ENCODE assay signal across 1 fruit fly cellular context in genomic region chr3L:21343254-21344083, dm6.
TF ChIP-seq lines count a peak whose summit lies in the region.

TSS of gene Tbc1d8-9 (minus strand) at chr3L:21343716.
TSS of gene CG32436 (plus strand) at chr3L:21344033.

TF ChIP-seq in whole organism, embryonic, 481 proteins besides CTCF, POLR2A, EP300 and RAD21 (continued from another document):
- TF ChIP-seq peb (GFP tag; IDR thresholded peaks at IDR 0.05; lab: Robert Waterston, UW) (no peak), Ssrp (tag; optimal IDR thresholded peaks at IDR 0.05; lab: Kevin White, UChicago) (no peak), lab (GFP tag; optimal IDR thresholded peaks at IDR 0.05; lab: Kevin White, UChicago) (no peak), CG10979 (tag; optimal IDR thresholded peaks at IDR 0.05; lab: Kevin White, UChicago) (peak; percentile 24), BtbVII (GFP tag; optimal IDR thresholded peaks at IDR 0.05; lab: Kevin White, UChicago) (no peak), nmo (GFP tag; optimal IDR thresholded peaks at IDR 0.05; lab: Kevin White, UChicago) (peak; percentile 28), Hand (GFP tag; optimal IDR thresholded peaks at IDR 0.05; lab: Kevin White, UChicago) (no peak), scrt (GFP tag; optimal IDR thresholded peaks at IDR 0.05; lab: Kevin White, UChicago) (no peak), MBD-R2 (GFP tag; IDR thresholded peaks at IDR 0.05; lab: Robert Waterston, UW) (peak; percentile 83), HLH54F (GFP tag; optimal IDR thresholded peaks at IDR 0.05; lab: Kevin White, UChicago) (no peak), sens (GFP tag; lab: Kevin White, UChicago) (peak; percentile 42), al (GFP tag; IDR thresholded peaks at IDR 0.05; lab: Robert Waterston, UW) (no peak), CG3847 (GFP tag; IDR thresholded peaks at IDR 0.05; lab: Robert Waterston, UW) (peak; percentile 23; the same call in 1 of the 2 replicates), zen (tag; optimal IDR thresholded peaks at IDR 0.05; lab: Kevin White, UChicago) (no peak), Dp (GFP tag; optimal IDR thresholded peaks at IDR 0.05; lab: Kevin White, UChicago) (peak; percentile 72), HmgZ (tag; optimal IDR thresholded peaks at IDR 0.05; lab: Kevin White, UChicago) (peak; percentile 40), CG8359 (GFP tag; optimal IDR thresholded peaks at IDR 0.05; lab: Kevin White, UChicago; ENCODE audit: borderline replicate concordance) (no peak), CG17612 (GFP tag; IDR thresholded peaks at IDR 0.05; lab: Robert Waterston, UW) (no peak), ken (GFP tag; IDR thresholded peaks at IDR 0.05; lab: Robert Waterston, UW) (no peak), CG31388 (GFP tag; optimal IDR thresholded peaks at IDR 0.05; lab: Kevin White, UChicago) (no peak), yki (optimal IDR thresholded peaks at IDR 0.05; lab: Kevin White, UChicago) (no peak), H15 (GFP tag; IDR thresholded peaks at IDR 0.05; lab: Robert Waterston, UW) (no peak), CG32772 (GFP tag; IDR thresholded peaks at IDR 0.05; lab: Robert Waterston, UW) (no peak), Elba2 (GFP tag; optimal IDR thresholded peaks at IDR 0.05; lab: Kevin White, UChicago) (no peak), ttk (GFP tag; IDR thresholded peaks at IDR 0.05; lab: Robert Waterston, UW) (no peak), ro (GFP tag; IDR thresholded peaks at IDR 0.05; lab: Robert Waterston, UW) (no peak), gsb (GFP tag; IDR thresholded peaks at IDR 0.05; lab: Robert Waterston, UW) (no peak), CG14441 (GFP tag; IDR thresholded peaks at IDR 0.05; lab: Robert Waterston, UW) (no peak), CG31441 (GFP tag; IDR thresholded peaks at IDR 0.05; lab: Robert Waterston, UW) (no peak), tx (GFP tag; optimal IDR thresholded peaks at IDR 0.05; lab: Kevin White, UChicago) (no peak), so (GFP tag; IDR thresholded peaks at IDR 0.05; lab: Robert Waterston, UW) (no peak), dan (GFP tag; IDR thresholded peaks at IDR 0.05; lab: Robert Waterston, UW) (no peak), cg (GFP tag; optimal IDR thresholded peaks at IDR 0.05; lab: Kevin White, UChicago) (peak; percentile 74), row (GFP tag; IDR thresholded peaks at IDR 0.05; lab: Robert Waterston, UW) (peak; percentile 41; the same call in 1 of the 3 replicates), CG6175 (GFP tag; IDR thresholded peaks at IDR 0.05; lab: Robert Waterston, UW) (no peak), amos (GFP tag; IDR thresholded peaks at IDR 0.05; lab: Robert Waterston, UW; ENCODE audit: partially characterized antibody) (peak; percentile 28; the same call in 1 of the 2 replicates), unc-4 (GFP tag; IDR thresholded peaks at IDR 0.05; lab: Robert Waterston, UW; ENCODE audit: partially characterized antibody) (peak; percentile 37; the same call in 1 of the 2 replicates), dysf (GFP tag; IDR thresholded peaks at IDR 0.05; lab: Robert Waterston, UW) (no peak), E2f2 (GFP tag; IDR thresholded peaks at IDR 0.05; lab: Robert Waterston, UW) (peak; percentile 79), CG10959 (GFP tag; IDR thresholded peaks at IDR 0.05; lab: Robert Waterston, UW) (no peak), CG43689 (GFP tag; IDR thresholded peaks at IDR 0.05; lab: Robert Waterston, UW) (no peak), NFAT (GFP tag; IDR thresholded peaks at IDR 0.05; lab: Robert Waterston, UW) (no peak), CG12659 (GFP tag; optimal IDR thresholded peaks at IDR 0.05; lab: Kevin White, UChicago) (peak; percentile 36), CG16813 (GFP tag; IDR thresholded peaks at IDR 0.05; lab: Robert Waterston, UW; ENCODE audit: partially characterized antibody) (no peak)
TF ChIP-seq in whole organism, embryonic: peak in this region for 62.
